Fruit fly (Drosophila melanogaster) whole organism, wandering third instar larva: Measurements from ENCODE around the gene RhoGAP100F.

Experiments
- Abd-B ChIP-seq: fragments of >200 bp; optimal IDR thresholded peaks from 2 replicates; lab custom pipeline; 2017; ENCODE audit warnings: missing biosample characterization, missing genetic modification characterization
- Hnf4 ChIP-seq: fragments of 200-800 bp; sonication (Bioruptor generic); optimal IDR thresholded peaks from 2 replicates; lab custom pipeline; 2016; ENCODE audit warnings: missing biosample characterization, mild to moderate bottlenecking, missing genetic modification characterization
- Hr78 ChIP-seq: fragments of >200 bp; optimal IDR thresholded peaks from 2 replicates; lab custom pipeline; 2017; ENCODE audit warnings: missing biosample characterization, missing genetic modification characterization
- Mio ChIP-seq: sonication (Bioruptor generic); optimal IDR thresholded peaks from 2 replicates; lab custom pipeline; 2016; ENCODE audit warnings: missing biosample characterization, missing genetic modification characterization
- Myc ChIP-seq: fragments of >200 bp; optimal IDR thresholded peaks from 2 replicates; lab custom pipeline; 2017
- OdsH ChIP-seq: fragments of 200-800 bp; sonication (Bioruptor generic); optimal IDR thresholded peaks from 2 replicates; lab custom pipeline; 2016; ENCODE audit warnings: missing biosample characterization, mild to moderate bottlenecking, missing genetic modification characterization
- br ChIP-seq: fragments of 200-800 bp; sonication (Bioruptor generic); optimal IDR thresholded peaks from 2 replicates; lab custom pipeline; 2016; ENCODE audit warnings: missing biosample characterization, missing genetic modification characterization
- h ChIP-seq: fragments of 200-800 bp; sonication (Bioruptor generic); optimal IDR thresholded peaks from 3 replicates; lab custom pipeline; 2016; ENCODE audit warnings: missing biosample characterization, mild to moderate bottlenecking, missing genetic modification characterization
- pan ChIP-seq: fragments of >200 bp; optimal IDR thresholded peaks from 2 replicates; lab custom pipeline; 2017
- rgr ChIP-seq: fragments of 200-800 bp; sonication (Bioruptor generic); optimal IDR thresholded peaks from 3 replicates; lab custom pipeline; 2016; ENCODE audit warnings: missing biosample characterization, mild to moderate bottlenecking, missing genetic modification characterization
- sv ChIP-seq: fragments of 200-800 bp; sonication (Bioruptor generic); optimal IDR thresholded peaks from 3 replicates; lab custom pipeline; 2016; ENCODE audit warnings: missing biosample characterization, missing genetic modification characterization
- tai ChIP-seq: sonication (Bioruptor generic); optimal IDR thresholded peaks from 2 replicates; lab custom pipeline; 2016; ENCODE audit warnings: missing biosample characterization, missing genetic modification characterization
- usp ChIP-seq: fragments of >200 bp; optimal IDR thresholded peaks from 2 replicates; lab custom pipeline; 2017; ENCODE audit warnings: missing biosample characterization, missing genetic modification characterization

DNA sequence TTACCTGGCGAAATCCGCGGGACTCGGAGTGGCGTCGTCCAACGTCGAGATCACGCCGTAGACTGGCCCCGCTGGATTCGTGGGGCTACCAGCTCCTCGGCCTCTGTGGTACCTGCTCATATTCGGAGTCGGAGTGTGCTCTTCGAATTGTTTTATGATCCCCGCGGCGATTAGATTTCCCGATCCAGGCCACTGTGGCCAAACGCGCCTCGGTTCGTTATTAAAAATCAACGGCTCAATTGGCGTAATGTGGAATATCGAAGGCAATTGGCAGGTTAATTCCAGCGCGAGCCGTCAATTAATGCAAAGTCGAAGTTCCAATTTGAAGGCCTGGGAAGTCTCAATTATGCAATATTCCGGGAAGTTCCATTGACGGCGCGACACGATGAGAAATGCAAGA lies 2.8 kb upstream of the RhoGAP100F start:
- TF ChIP-seq Mio (GFP tag; lab: Kevin White, UChicago) (no peak), pan (no peak), usp (GFP tag; lab: Kevin White, UChicago) (no peak), tai (GFP tag; lab: Kevin White, UChicago) (no peak), br (GFP tag; lab: Kevin White, UChicago) (no peak), Hnf4 (GFP tag; lab: Kevin White, UChicago) (no peak), h (GFP tag; lab: Kevin White, UChicago) (no peak), Myc (no peak), sv (GFP tag; lab: Kevin White, UChicago) (no peak), rgr (no peak), Hr78 (GFP tag; lab: Kevin White, UChicago) (no peak), Abd-B (GFP tag; lab: Kevin White, UChicago) (no peak), OdsH (no peak)
